Worm (Caenorhabditis elegans) whole organism, late embryonic: Measurements from ENCODE around the gene nhr-3.

Experiments
- F13H6.1 ChIP-seq: sonication (generic microtip); optimal IDR thresholded peaks from 2 replicates; lab custom pipeline; 2016; ENCODE audit warnings: missing genetic modification characterization, missing compliant biosample characterization
- K09A11.1 ChIP-seq: sonication (generic microtip); optimal IDR thresholded peaks from 2 replicates; lab custom pipeline; 2017; ENCODE audit warnings: antibody characterized with exemption, mild to moderate bottlenecking, missing genetic modification characterization, missing compliant biosample characterization; ENCODE audit not compliant: insufficient read depth
- ahr-1 ChIP-seq: sonication (generic microtip); optimal IDR thresholded peaks from 2 replicates; lab custom pipeline; 2016; ENCODE audit warnings: missing genetic modification characterization, missing compliant biosample characterization
- ama-1 ChIP-seq: fragments of 150-350 bp; optimal IDR thresholded peaks from 2 replicates; lab custom pipeline; 2014
- ceh-14 ChIP-seq: sonication (generic microtip); optimal IDR thresholded peaks from 2 replicates; lab custom pipeline; 2016; ENCODE audit warnings: missing genotype, missing genetic modification characterization, missing compliant biosample characterization
- ceh-18 ChIP-seq: sonication (generic microtip); optimal IDR thresholded peaks from 2 replicates; lab custom pipeline; 2016; ENCODE audit warnings: missing genetic modification characterization, missing compliant biosample characterization
- ceh-22 ChIP-seq: sonication (generic microtip); optimal IDR thresholded peaks from 2 replicates; lab custom pipeline; 2017; ENCODE audit warnings: missing biosample characterization, missing genetic modification characterization
- ceh-24 ChIP-seq: sonication (generic microtip); optimal IDR thresholded peaks from 2 replicates; lab custom pipeline; 2016; ENCODE audit warnings: mild to moderate bottlenecking, missing genetic modification characterization, missing compliant biosample characterization
- ceh-30 ChIP-seq: fragments of 150-350 bp; optimal IDR thresholded peaks from 2 replicates; lab custom pipeline; 2014; ENCODE audit warnings: missing biosample characterization, missing genetic modification characterization
- ceh-31 ChIP-seq: sonication (generic microtip); optimal IDR thresholded peaks from 2 replicates; lab custom pipeline; 2016; ENCODE audit warnings: missing genetic modification characterization, missing compliant biosample characterization
- ceh-48 ChIP-seq: sonication (generic microtip); optimal IDR thresholded peaks from 2 replicates; lab custom pipeline; 2016; ENCODE audit warnings: missing genetic modification characterization, inconsistent platforms, missing compliant biosample characterization
- ceh-6 ChIP-seq: fragments of 200-800 bp; sonication (Bioruptor generic); optimal IDR thresholded peaks from 2 replicates; lab custom pipeline; 2018; ENCODE audit warnings: mild to moderate bottlenecking, missing genetic modification characterization, missing compliant biosample characterization
- ceh-9 ChIP-seq: sonication (generic microtip); optimal IDR thresholded peaks from 2 replicates; lab custom pipeline; 2016; ENCODE audit warnings: mild to moderate bottlenecking, missing genetic modification characterization, inconsistent platforms, missing compliant biosample characterization
- che-1 ChIP-seq: sonication (generic microtip); optimal IDR thresholded peaks from 2 replicates; lab custom pipeline; 2016; ENCODE audit warnings: mild to moderate bottlenecking, missing genetic modification characterization, missing compliant biosample characterization
- dve-1 ChIP-seq: sonication (generic microtip); optimal IDR thresholded peaks from 2 replicates; lab custom pipeline; 2017; ENCODE audit warnings: antibody characterized with exemption, mild to moderate bottlenecking, missing genetic modification characterization, missing compliant biosample characterization
- elt-2 ChIP-seq: sonication (generic microtip); optimal IDR thresholded peaks from 2 replicates; lab custom pipeline; 2016; ENCODE audit warnings: missing genetic modification reagents, missing genetic modification characterization, missing compliant biosample characterization
- eyg-1 ChIP-seq: sonication (generic microtip); optimal IDR thresholded peaks from 2 replicates; lab custom pipeline; 2016; ENCODE audit warnings: missing genotype, missing genetic modification characterization, missing compliant biosample characterization
- fax-1 ChIP-seq: sonication (generic microtip); optimal IDR thresholded peaks from 2 replicates; lab custom pipeline; 2016; ENCODE audit warnings: missing genotype, missing genetic modification characterization, missing compliant biosample characterization
- fkh-10 ChIP-seq: fragments of 150-350 bp; optimal IDR thresholded peaks from 2 replicates; lab custom pipeline; 2014; ENCODE audit warnings: missing biosample characterization, missing genetic modification reagents, missing genetic modification characterization
- hlh-13 ChIP-seq: fragments of 200-800 bp; sonication (Bioruptor generic); optimal IDR thresholded peaks from 2 replicates; lab custom pipeline; 2018; ENCODE audit warnings: mild to moderate bottlenecking, missing genetic modification characterization, missing compliant biosample characterization
- hlh-15 ChIP-seq: sonication (generic microtip); optimal IDR thresholded peaks from 2 replicates; lab custom pipeline; 2016; ENCODE audit warnings: missing genetic modification characterization, missing compliant biosample characterization
- hlh-30 ChIP-seq: sonication (generic microtip); optimal IDR thresholded peaks from 2 replicates; lab custom pipeline; 2017; ENCODE audit warnings: antibody characterized with exemption, missing genetic modification characterization, missing compliant biosample characterization; ENCODE audit not compliant: insufficient read depth
- hlh-6 ChIP-seq: sonication (generic microtip); optimal IDR thresholded peaks from 2 replicates; lab custom pipeline; 2016; ENCODE audit warnings: missing genotype, missing genetic modification characterization, missing compliant biosample characterization
- hlh-8 ChIP-seq: sonication (generic microtip); optimal IDR thresholded peaks from 2 replicates; lab custom pipeline; 2016; ENCODE audit warnings: missing genotype, missing genetic modification characterization, missing compliant biosample characterization
- lin-11 ChIP-seq: fragments of 200-800 bp; sonication (Bioruptor generic); optimal IDR thresholded peaks from 2 replicates; lab custom pipeline; 2018; ENCODE audit warnings: mild to moderate bottlenecking, missing genetic modification characterization, missing compliant biosample characterization
- madf-2 ChIP-seq: sonication (generic microtip); optimal IDR thresholded peaks from 2 replicates; lab custom pipeline; 2017; ENCODE audit warnings: missing genetic modification characterization, missing compliant biosample characterization
- mec-3 ChIP-seq: sonication (generic microtip); optimal IDR thresholded peaks from 2 replicates; lab custom pipeline; 2016; ENCODE audit warnings: borderline replicate concordance, missing genetic modification characterization, missing compliant biosample characterization
- nfya-1 ChIP-seq: sonication (generic microtip); optimal IDR thresholded peaks from 2 replicates; lab custom pipeline; 2017; ENCODE audit warnings: missing genetic modification characterization, mild to moderate bottlenecking, missing compliant biosample characterization, antibody characterized with exemption, moderate library complexity
- nhr-11 ChIP-seq: fragments of 150-350 bp; optimal IDR thresholded peaks from 2 replicates; lab custom pipeline; 2014; ENCODE audit warnings: missing biosample characterization, missing genetic modification characterization
- pat-9 ChIP-seq: fragments of 200-800 bp; sonication (Bioruptor generic); optimal IDR thresholded peaks from 2 replicates; lab custom pipeline; 2018; ENCODE audit warnings: mild to moderate bottlenecking, missing genetic modification characterization, moderate library complexity, missing compliant biosample characterization
- pha-2 ChIP-seq: sonication (generic microtip); optimal IDR thresholded peaks from 2 replicates; lab custom pipeline; 2017; ENCODE audit warnings: mild to moderate bottlenecking, missing genetic modification characterization, missing compliant biosample characterization
- ref-2 ChIP-seq: sonication (generic microtip); optimal IDR thresholded peaks from 2 replicates; lab custom pipeline; 2016; ENCODE audit warnings: missing genetic modification characterization, missing compliant biosample characterization
- tbx-2 ChIP-seq: sonication (generic microtip); optimal IDR thresholded peaks from 2 replicates; lab custom pipeline; 2016; ENCODE audit warnings: missing genetic modification characterization, missing compliant biosample characterization
- ttx-3 ChIP-seq: sonication (generic microtip); optimal IDR thresholded peaks from 2 replicates; lab custom pipeline; 2016; ENCODE audit warnings: missing genetic modification reagents, missing genetic modification characterization, missing compliant biosample characterization
- unc-55 ChIP-seq: sonication (generic microtip); optimal IDR thresholded peaks from 2 replicates; lab custom pipeline; 2017; ENCODE audit warnings: missing biosample characterization, missing genetic modification reagents, missing genetic modification characterization
- unc-86 ChIP-seq: sonication (generic microtip); optimal IDR thresholded peaks from 2 replicates; lab custom pipeline; 2016; ENCODE audit warnings: missing genetic modification characterization, missing compliant biosample characterization
- ztf-16 ChIP-seq: sonication (generic microtip); optimal IDR thresholded peaks from 2 replicates; lab custom pipeline; 2017; ENCODE audit warnings: missing genetic modification characterization, missing compliant biosample characterization

nhr-3 gene

ce11 chrX:14565245-14565644 is 6.9 kb downstream of the nhr-3 start:
- no peak for TF ChIP-seq unc-86
- no peak for TF ChIP-seq eyg-1 (tag; lab: Kevin White, UChicago)
- no peak for TF ChIP-seq ceh-9 (tag; lab: Kevin White, UChicago)
- no peak for TF ChIP-seq mec-3 (tag; lab: Kevin White, UChicago)
- no peak for TF ChIP-seq che-1 (tag; lab: Kevin White, UChicago)
- no peak for TF ChIP-seq ceh-30
- no peak for TF ChIP-seq hlh-6 (tag; lab: Kevin White, UChicago)
- TF ChIP-seq pha-2 (tag; lab: Kevin White, UChicago): no peak
- no peak for TF ChIP-seq ceh-14
- TF ChIP-seq hlh-13 (GFP tag; lab: Kevin White, UChicago): no peak
- TF ChIP-seq ceh-22 (tag; lab: Kevin White, UChicago): no peak
- no peak for TF ChIP-seq ceh-6
- no peak for TF ChIP-seq nhr-11 (tag; lab: Kevin White, UChicago)
- no peak for TF ChIP-seq ahr-1
- TF ChIP-seq ztf-16: no peak
- TF ChIP-seq ceh-48 (tag; lab: Kevin White, UChicago): no peak
- no peak for TF ChIP-seq ref-2 (tag; lab: Kevin White, UChicago)
- no peak for TF ChIP-seq ttx-3 (tag; lab: Kevin White, UChicago)
- TF ChIP-seq, all 69 proteins: peak for 0

- TF ChIP-seq hlh-8 (tag; lab: Kevin White, UChicago) (no peak), lin-11 (no peak), pat-9 (no peak), ceh-24 (tag; lab: Kevin White, UChicago) (no peak), ceh-31 (tag; lab: Kevin White, UChicago) (no peak), unc-55 (GFP tag; lab: Kevin White, UChicago) (no peak), fax-1 (tag; lab: Kevin White, UChicago) (no peak), ztf-16 (no peak), ama-1 (lab: Kevin White, UChicago) (no peak), fkh-10 (GFP tag; lab: Kevin White, UChicago) (no peak), ref-2 (tag; lab: Kevin White, UChicago) (no peak), hlh-30 (tag; lab: Kevin White, UChicago) (no peak), nfya-1 (no peak), hlh-6 (tag; lab: Kevin White, UChicago) (no peak), F13H6.1 (tag; lab: Kevin White, UChicago) (no peak)
These were observed 7.7 kb downstream of the nhr-3 start for ce11 chrX:14566047-14566446.

ce11 chrX:14568258-14568763 is 10.0 kb downstream of the nhr-3 start:
- TF ChIP-seq dve-1 (tag; lab: Kevin White, UChicago) (peak; percentile 7), elt-2 (peak; percentile 14), ceh-48 (tag; lab: Kevin White, UChicago) (no peak)

DNA sequence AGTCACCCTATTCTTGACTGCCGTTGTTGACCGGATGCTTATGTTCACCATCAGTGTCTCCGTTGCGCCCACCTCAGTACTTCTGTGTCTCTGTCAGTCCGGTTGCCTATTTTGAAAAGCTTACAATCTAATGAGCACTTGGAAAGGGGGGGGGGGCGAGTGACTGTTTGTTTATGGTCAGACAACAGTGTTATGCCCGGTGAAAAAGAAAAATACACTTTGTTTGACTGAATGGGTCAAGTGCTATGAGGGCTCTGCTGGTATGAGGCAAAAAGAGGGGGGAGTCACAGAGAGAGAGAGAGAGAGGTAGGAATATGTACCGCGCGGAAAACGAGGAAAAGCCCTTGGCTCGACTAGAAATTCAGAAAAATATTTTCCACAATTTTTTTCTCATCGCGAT is 13.0 kb downstream of the nhr-3 start:
- TF ChIP-seq ttx-3 (tag; lab: Kevin White, UChicago): no peak
- TF ChIP-seq hlh-15 (tag; lab: Kevin White, UChicago): no peak
- TF ChIP-seq madf-2 (tag; lab: Kevin White, UChicago): no peak
- no peak for TF ChIP-seq ceh-18 (tag; lab: Kevin White, UChicago)
- no peak for TF ChIP-seq K09A11.1 (tag; lab: Kevin White, UChicago)
- peak; percentile 43 for TF ChIP-seq tbx-2
- TF ChIP-seq pha-2 (tag; lab: Kevin White, UChicago): peak; percentile 65
- TF ChIP-seq unc-86: no peak
- TF ChIP-seq ceh-22 (tag; lab: Kevin White, UChicago): peak; percentile 70
